Fruit fly (Drosophila melanogaster) whole organism, pupa: ENCODE results near the gene CG8420.

Experiments
- CG10348 ChIP-seq: fragments of 200-800 bp; sonication (Bioruptor generic); IDR thresholded peaks from 2 replicates; pipeline ENCODE4 v1.3.6; 2022; ENCODE audit warnings: missing biosample characterization, missing genetic modification characterization
- CG8301 ChIP-seq: fragments of 200-800 bp; sonication (Bioruptor generic); optimal IDR thresholded peaks from 2 replicates; lab custom pipeline; 2018; ENCODE audit warnings: missing biosample characterization, mild to moderate bottlenecking, missing genetic modification characterization

DNA sequence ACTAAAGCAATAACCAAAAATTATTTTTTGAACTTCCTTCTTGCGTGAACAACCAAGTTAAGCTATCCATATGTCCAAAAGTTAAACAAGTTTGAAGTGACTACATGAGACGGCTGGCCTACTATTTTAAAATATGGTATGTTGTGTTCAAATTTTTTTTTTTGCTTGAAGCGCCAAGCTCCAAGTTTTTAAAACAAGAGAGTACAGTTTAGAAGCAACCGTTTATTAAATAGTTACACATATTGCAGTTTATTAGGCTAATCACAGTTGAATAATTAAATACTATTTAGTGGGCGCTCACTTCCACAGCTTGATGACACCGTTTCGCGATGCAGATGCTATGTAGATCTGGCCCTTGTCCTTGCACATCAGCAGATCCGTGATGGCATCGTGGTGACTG lies 5.9 kb upstream of the CG8420 start, which contains the start of gene D1:
- TF ChIP-seq CG10348 (GFP tag; lab: Robert Waterston, UW) (no peak), CG8301 (tag; lab: Kevin White, UChicago) (no peak)
